Worm (Caenorhabditis elegans) whole organism, mixed stage, embryonic: Measurements from ENCODE around the gene fbxc-54.

ENCODE experiments used
- M03D4.4 ChIP-seq: sonication (generic microtip); optimal IDR thresholded peaks from 2 replicates; lab custom pipeline; 2017; ENCODE audit warnings: mild to moderate bottlenecking, missing genetic modification characterization, missing compliant biosample characterization
- blmp-1 ChIP-seq: fragments of 150-350 bp; optimal IDR thresholded peaks from 2 replicates; lab custom pipeline; 2014; ENCODE audit warnings: missing biosample characterization, missing genetic modification characterization
- ceh-39 ChIP-seq: fragments of 150-350 bp; optimal IDR thresholded peaks from 2 replicates; lab custom pipeline; 2014; ENCODE audit warnings: missing biosample characterization, missing genetic modification characterization
- ceh-43 ChIP-seq: fragments of 200-800 bp; sonication (Bioruptor generic); optimal IDR thresholded peaks from 2 replicates; lab custom pipeline; 2018; ENCODE audit warnings: mild to moderate bottlenecking, missing genetic modification characterization, moderate library complexity, missing compliant biosample characterization
- ceh-83 ChIP-seq: fragments of 200-800 bp; sonication (Bioruptor generic); optimal IDR thresholded peaks from 2 replicates; lab custom pipeline; 2018; ENCODE audit warnings: mild to moderate bottlenecking, missing genetic modification characterization, missing compliant biosample characterization
- ces-1 ChIP-seq: fragments of 150-350 bp; optimal IDR thresholded peaks from 2 replicates; lab custom pipeline; 2014; ENCODE audit warnings: missing biosample characterization, missing genetic modification reagents, missing genetic modification characterization
- cnd-1 ChIP-seq: fragments of 200-800 bp; sonication (Bioruptor generic); optimal IDR thresholded peaks from 2 replicates; lab custom pipeline; 2018; ENCODE audit warnings: mild to moderate bottlenecking, missing genetic modification characterization, missing compliant biosample characterization
- elt-3 ChIP-seq: fragments of 150-350 bp; optimal IDR thresholded peaks from 2 replicates; lab custom pipeline; 2014; ENCODE audit warnings: missing biosample characterization, missing genetic modification characterization
- flh-1 ChIP-seq: fragments of 200-800 bp; sonication (Bioruptor generic); optimal IDR thresholded peaks from 2 replicates; lab custom pipeline; 2018; ENCODE audit warnings: mild to moderate bottlenecking, missing genetic modification characterization, moderate library complexity, missing compliant biosample characterization
- ham-2 ChIP-seq: fragments of 200-800 bp; sonication (Bioruptor generic); optimal IDR thresholded peaks from 2 replicates; lab custom pipeline; 2018; ENCODE audit warnings: mild to moderate bottlenecking, missing genetic modification characterization, missing compliant biosample characterization
- hlh-1 ChIP-seq: fragments of 150-350 bp; optimal IDR thresholded peaks from 2 replicates; lab custom pipeline; 2014; ENCODE audit warnings: missing biosample characterization, missing genetic modification reagents, missing genetic modification characterization
- lin-13 ChIP-seq: fragments of 150-350 bp; optimal IDR thresholded peaks from 2 replicates; lab custom pipeline; 2014; ENCODE audit warnings: missing biosample characterization, missing genetic modification characterization
- lin-32 ChIP-seq: fragments of 200-800 bp; sonication (Bioruptor generic); optimal IDR thresholded peaks from 2 replicates; lab custom pipeline; 2018; ENCODE audit warnings: mild to moderate bottlenecking, missing genetic modification characterization, missing compliant biosample characterization
- lsy-2 ChIP-seq: fragments of 150-350 bp; optimal IDR thresholded peaks from 2 replicates; lab custom pipeline; 2014; ENCODE audit warnings: missing biosample characterization, missing genetic modification characterization
- mep-1 ChIP-seq: fragments of 150-350 bp; optimal IDR thresholded peaks from 2 replicates; lab custom pipeline; 2017; ENCODE audit warnings: missing biosample characterization, missing genetic modification reagents, missing genetic modification characterization, inconsistent platforms
- nhr-12 ChIP-seq: fragments of 150-350 bp; optimal IDR thresholded peaks from 2 replicates; lab custom pipeline; 2014; ENCODE audit warnings: missing biosample characterization, missing genetic modification characterization
- nhr-2 ChIP-seq: fragments of 150-350 bp; optimal IDR thresholded peaks from 2 replicates; lab custom pipeline; 2014; ENCODE audit warnings: missing biosample characterization, missing genetic modification characterization
- nhr-237 ChIP-seq: fragments of 150-350 bp; optimal IDR thresholded peaks from 2 replicates; lab custom pipeline; 2014; ENCODE audit warnings: missing biosample characterization, missing genetic modification characterization
- nhr-28 ChIP-seq: fragments of 150-350 bp; optimal IDR thresholded peaks from 2 replicates; lab custom pipeline; 2014; ENCODE audit warnings: missing biosample characterization, missing genetic modification characterization
- nhr-76 ChIP-seq: sonication (generic microtip); optimal IDR thresholded peaks from 2 replicates; lab custom pipeline; 2017; ENCODE audit warnings: missing biosample characterization, missing genetic modification characterization
- pha-4 ChIP-seq: fragments of 150-350 bp; optimal IDR thresholded peaks from 2 replicates; lab custom pipeline; 2018; ENCODE audit warnings: missing biosample characterization, missing genetic modification reagents, missing genetic modification characterization
- snpc-4 ChIP-seq: fragments of 150-350 bp; optimal IDR thresholded peaks from 2 replicates; lab custom pipeline; 2014; ENCODE audit warnings: missing biosample characterization, missing genetic modification characterization
- sptf-1 ChIP-seq: sonication (generic microtip); optimal IDR thresholded peaks from 2 replicates; lab custom pipeline; 2017; ENCODE audit warnings: mild to moderate bottlenecking, missing genetic modification characterization, moderate library complexity, missing compliant biosample characterization
- tbx-8 ChIP-seq: fragments of 200-800 bp; sonication (Bioruptor generic); optimal IDR thresholded peaks from 2 replicates; lab custom pipeline; 2018; ENCODE audit warnings: mild to moderate bottlenecking, missing genetic modification characterization, moderate library complexity, missing compliant biosample characterization
- unc-120 ChIP-seq: sonication (generic microtip); optimal IDR thresholded peaks from 2 replicates; lab custom pipeline; 2017; ENCODE audit warnings: missing genetic modification characterization, missing compliant biosample characterization; ENCODE audit not compliant: poor library complexity, severe bottlenecking
- unc-39 ChIP-seq: fragments of 150-350 bp; optimal IDR thresholded peaks from 2 replicates; lab custom pipeline; 2014; ENCODE audit warnings: missing biosample characterization, missing genetic modification characterization
- unc-62 ChIP-seq: fragments of 150-350 bp; optimal IDR thresholded peaks from 2 replicates; lab custom pipeline; 2014; ENCODE audit warnings: missing biosample characterization, missing genetic modification reagents, missing genetic modification characterization
- zip-8 ChIP-seq: fragments of 150-350 bp; optimal IDR thresholded peaks from 2 replicates; lab custom pipeline; 2014; ENCODE audit warnings: missing biosample characterization, missing genetic modification characterization
- ztf-11 ChIP-seq: fragments of 150-350 bp; optimal IDR thresholded peaks from 2 replicates; lab custom pipeline; 2014; ENCODE audit warnings: missing biosample characterization, missing genetic modification characterization

fbxc-54 gene

DNA sequence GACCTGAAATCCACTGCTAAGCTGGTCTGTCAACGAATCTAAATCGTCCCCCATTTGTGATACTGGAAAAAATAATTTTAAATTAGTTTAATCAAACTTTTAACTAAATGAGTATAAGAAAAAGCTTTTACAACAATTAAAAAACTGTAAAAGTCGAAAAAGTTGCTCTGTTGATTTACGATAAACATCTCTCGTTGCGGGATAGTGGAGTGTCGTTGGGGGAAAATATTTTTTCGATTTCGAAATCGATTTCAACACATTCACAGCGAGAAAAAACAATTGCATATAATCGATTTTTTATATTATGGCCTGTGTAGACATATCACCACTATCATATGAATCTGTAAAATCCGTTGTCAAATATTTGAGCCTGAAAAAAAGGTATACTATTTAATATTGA, at the start of gene fbxc-54, which contains the start of gene F23F1.5:
Gene fbxc-54 (plus strand): TSS at position 199 of the 400 bp plus-strand sequence.
Gene F23F1.5 (minus strand): TSS at position 64 of the 400 bp plus-strand sequence.
- TF ChIP-seq sptf-1 (tag; lab: Kevin White, UChicago) (no peak), zip-8 (no peak), blmp-1 (tag; lab: Kevin White, UChicago) (no peak), nhr-2 (no peak), ham-2 (no peak), nhr-28 (tag; lab: Kevin White, UChicago) (no peak), flh-1 (GFP tag; lab: Kevin White, UChicago) (no peak), snpc-4 (tag; lab: Kevin White, UChicago) (no peak), nhr-12 (no peak), unc-62 (no peak), lin-32 (GFP tag; lab: Kevin White, UChicago) (no peak), mep-1 (tag; lab: Kevin White, UChicago) (no peak), ceh-83 (GFP tag; lab: Kevin White, UChicago) (no peak), ceh-39 (no peak), hlh-1 (no peak), elt-3 (tag; lab: Kevin White, UChicago) (no peak), lsy-2 (no peak)
- TF ChIP-seq, all 35 proteins: peak for 0

DNA sequence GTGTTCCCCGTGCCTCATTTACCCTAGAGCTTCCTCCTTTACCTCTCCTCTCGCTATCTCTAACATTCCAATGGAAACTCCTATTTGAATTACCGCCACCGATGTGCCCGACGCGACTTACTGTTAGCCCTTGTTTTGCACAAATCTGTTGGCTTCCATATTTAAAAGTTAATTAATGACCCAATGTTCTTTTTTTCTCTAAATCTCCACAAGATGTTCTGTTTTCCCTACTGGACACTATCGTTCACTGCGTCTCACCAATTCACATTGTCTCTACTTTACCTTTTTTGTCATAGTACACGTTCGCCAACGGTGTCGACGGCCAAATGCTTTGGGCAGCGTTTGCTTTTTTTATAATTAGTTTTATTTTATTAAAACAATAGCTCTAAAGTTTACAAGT, 30.9 kb upstream of the fbxc-54 start:
- peak; percentile 85 for TF ChIP-seq ham-2
- TF ChIP-seq unc-39 (tag; lab: Kevin White, UChicago), result no peak
- TF ChIP-seq lin-13 (tag; lab: Kevin White, UChicago), result no peak
- no peak for TF ChIP-seq nhr-2
- TF ChIP-seq ces-1, result peak; percentile 68
- TF ChIP-seq nhr-12, result no peak
- no peak for TF ChIP-seq snpc-4 (tag; lab: Kevin White, UChicago)
- TF ChIP-seq mep-1 (tag; lab: Kevin White, UChicago), result peak; percentile 35

- TF ChIP-seq cnd-1 (tag; lab: Kevin White, UChicago), result peak; percentile 49
- TF ChIP-seq unc-62, result peak; percentile 46
- TF ChIP-seq hlh-1, result peak; percentile 92
- no peak for TF ChIP-seq elt-3 (tag; lab: Kevin White, UChicago)
- peak; percentile 33 for TF ChIP-seq ces-1
- TF ChIP-seq unc-120 (tag; lab: Kevin White, UChicago), result peak; percentile 64
- no peak for TF ChIP-seq unc-39 (tag; lab: Kevin White, UChicago)
- no peak for TF ChIP-seq ham-2
These were observed 30.1 kb upstream of the fbxc-54 start, which contains the start of gene 2L52.1 for ce11 chrII:1334-1898. TSS of gene 2L52.1 (plus strand) at chrII:1848.

- TF ChIP-seq nhr-12 (no peak), tbx-8 (GFP tag; lab: Kevin White, UChicago) (no peak), ces-1 (no peak), hlh-1 (no peak), unc-62 (no peak)
These were observed 26.7 kb upstream of the fbxc-54 start for ce11 chrII:4793-5192.

ce11 chrII:6349-6748, 25.2 kb upstream of the fbxc-54 start, which contains the start of gene osta-1:
TSS of gene osta-1 (plus strand) at chrII:6657.
- TF ChIP-seq sptf-1 (tag; lab: Kevin White, UChicago) (no peak), hlh-1 (no peak), unc-62 (no peak), lsy-2 (no peak)

- no peak for TF ChIP-seq ceh-43 (GFP tag; lab: Kevin White, UChicago)
- no peak for TF ChIP-seq ztf-11 (tag; lab: Kevin White, UChicago)
- TF ChIP-seq elt-3 (tag; lab: Kevin White, UChicago), result no peak
- no peak for TF ChIP-seq flh-1 (GFP tag; lab: Kevin White, UChicago)
- TF ChIP-seq ceh-83 (GFP tag; lab: Kevin White, UChicago), result no peak
- TF ChIP-seq M03D4.4 (tag; lab: Kevin White, UChicago), result no peak
- no peak for TF ChIP-seq unc-120 (tag; lab: Kevin White, UChicago)
- no peak for TF ChIP-seq nhr-237
- no peak for TF ChIP-seq nhr-28 (tag; lab: Kevin White, UChicago)
- no peak for TF ChIP-seq cnd-1 (tag; lab: Kevin White, UChicago)
- no peak for TF ChIP-seq mep-1 (tag; lab: Kevin White, UChicago)
- TF ChIP-seq nhr-76 (tag; lab: Kevin White, UChicago), result no peak
- TF ChIP-seq unc-39 (tag; lab: Kevin White, UChicago), result no peak
- TF ChIP-seq pha-4 (tag; lab: Kevin White, UChicago), result no peak
- TF ChIP-seq, all 35 proteins: peak for 0
These were observed 23.3 kb upstream of the fbxc-54 start for ce11 chrII:8212-8611.
